Fruit fly (Drosophila melanogaster) whole organism, embryonic: Measurements from ENCODE around the gene Cpr65Au.

Source experiments
- Atf3 ChIP-seq: fragments of 200-800 bp; sonication (Bioruptor generic); optimal IDR thresholded peaks from 3 replicates; lab custom pipeline; 2016; ENCODE audit warnings: missing biosample characterization, missing genetic modification characterization
- B-H2 ChIP-seq: fragments of 200-800 bp; sonication (Bioruptor generic); optimal IDR thresholded peaks from 2 replicates; lab custom pipeline; 2018; ENCODE audit warnings: missing biosample characterization, mild to moderate bottlenecking, missing genetic modification characterization
- Bdp1 ChIP-seq: fragments of 200-800 bp; sonication (Bioruptor generic); optimal IDR thresholded peaks from 3 replicates; lab custom pipeline; 2016; ENCODE audit warnings: missing biosample characterization, missing genetic modification characterization
- Blimp-1 ChIP-seq: fragments of 200-800 bp; sonication (Bioruptor generic); optimal IDR thresholded peaks from 3 replicates; lab custom pipeline; 2018; ENCODE audit warnings: missing biosample characterization, missing genetic modification characterization, mild to moderate bottlenecking, moderate library complexity, missing genetic modification reagents
- Bteb2 ChIP-seq: fragments of 200-800 bp; sonication (Bioruptor generic); optimal IDR thresholded peaks from 2 replicates; lab custom pipeline; 2016; ENCODE audit warnings: missing biosample characterization, missing genetic modification characterization
- CG10462 ChIP-seq: fragments of 200-800 bp; sonication (Bioruptor generic); optimal IDR thresholded peaks from 2 replicates; lab custom pipeline; 2016; ENCODE audit warnings: missing biosample characterization, missing genetic modification characterization
- CG10565 ChIP-seq: fragments of 200-800 bp; sonication (Bioruptor generic); optimal IDR thresholded peaks from 3 replicates; lab custom pipeline; 2016; ENCODE audit warnings: missing biosample characterization, mild to moderate bottlenecking, missing genetic modification characterization
- CG10959 ChIP-seq: fragments of 200-800 bp; sonication (Bioruptor generic); IDR thresholded peaks from 2 replicates; pipeline ENCODE4 v1.3.6; 2022; ENCODE audit warnings: missing biosample characterization, missing genetic modification characterization
- CG11085 ChIP-seq: fragments of 200-800 bp; sonication (Bioruptor generic); IDR thresholded peaks from 2 replicates; pipeline ENCODE4 v1.3.6; 2022; ENCODE audit warnings: missing biosample characterization, missing genetic modification characterization
- CG11560 ChIP-seq: fragments of 200-800 bp; sonication (Bioruptor generic); IDR thresholded peaks from 3 replicates; pipeline ENCODE4 v1.3.6; 2022; ENCODE audit warnings: missing biosample characterization, missing genetic modification characterization
- CG11695 ChIP-seq: fragments of 200-800 bp; sonication (Bioruptor generic); IDR thresholded peaks from 3 replicates; pipeline ENCODE4 v1.3.6; 2022; ENCODE audit warnings: missing biosample characterization, missing genetic modification characterization
- CG15514 ChIP-seq: fragments of 200-800 bp; sonication (Bioruptor generic); optimal IDR thresholded peaks from 3 replicates; lab custom pipeline; 2017; ENCODE audit warnings: missing biosample characterization, missing genetic modification characterization, mild to moderate bottlenecking, moderate library complexity, missing genetic modification reagents
- CG17359 ChIP-seq: fragments of 200-800 bp; sonication (Bioruptor generic); optimal IDR thresholded peaks from 3 replicates; lab custom pipeline; 2018; ENCODE audit warnings: missing biosample characterization, mild to moderate bottlenecking, missing genetic modification characterization, moderate library complexity
- CG17802 ChIP-seq: fragments of 200-800 bp; sonication (Bioruptor generic); optimal IDR thresholded peaks from 2 replicates; lab custom pipeline; 2018; ENCODE audit warnings: missing biosample characterization, mild to moderate bottlenecking, missing genetic modification characterization, moderate library complexity
- CG31224 ChIP-seq: fragments of 200-800 bp; sonication (Bioruptor generic); IDR thresholded peaks from 2 replicates; pipeline ENCODE4 v1.3.6; 2022; ENCODE audit warnings: missing biosample characterization, missing genetic modification characterization
- CG31441 ChIP-seq: fragments of 200-800 bp; sonication (Bioruptor generic); IDR thresholded peaks from 2 replicates; pipeline ENCODE4 v1.3.6; 2022; ENCODE audit warnings: missing biosample characterization, missing genetic modification characterization
- CG3726 ChIP-seq: fragments of 200-800 bp; sonication (Bioruptor generic); IDR thresholded peaks from 3 replicates; pipeline ENCODE4, ENCODE4 v1.3.6; 2022; ENCODE audit warnings: missing biosample characterization, missing genetic modification characterization
- CG4854 ChIP-seq: fragments of 200-800 bp; sonication (Bioruptor generic); optimal IDR thresholded peaks from 2 replicates; lab custom pipeline; 2016; ENCODE audit warnings: missing biosample characterization, missing genetic modification characterization, inconsistent platforms
- CG6175 ChIP-seq: fragments of 200-800 bp; sonication (Bioruptor generic); IDR thresholded peaks from 3 replicates; pipeline ENCODE4 v1.3.6; 2022; ENCODE audit warnings: missing biosample characterization, missing genetic modification characterization
- CG7556 ChIP-seq: fragments of 200-800 bp; sonication (Bioruptor generic); optimal IDR thresholded peaks from 2 replicates; lab custom pipeline; 2017; ENCODE audit warnings: missing biosample characterization, mild to moderate bottlenecking, missing genetic modification characterization
- CG7745 ChIP-seq: fragments of 200-800 bp; sonication (Bioruptor generic); optimal IDR thresholded peaks from 2 replicates; lab custom pipeline; 2018; ENCODE audit warnings: missing biosample characterization, mild to moderate bottlenecking, missing genetic modification characterization, moderate library complexity
- CG9727 ChIP-seq: fragments of 200-800 bp; sonication (Bioruptor generic); optimal IDR thresholded peaks from 3 replicates; lab custom pipeline; 2017; ENCODE audit warnings: missing biosample characterization, mild to moderate bottlenecking, missing genetic modification characterization
- Deaf1 ChIP-seq: fragments of 200-800 bp; optimal IDR thresholded peaks from 3 replicates; lab custom pipeline; 2019; ENCODE audit warnings: missing biosample characterization, mild to moderate bottlenecking, missing genetic modification characterization, moderate library complexity
- Dll ChIP-seq: fragments of 200-800 bp; sonication (Bioruptor generic); IDR thresholded peaks from 4 replicates; pipeline ENCODE4 v1.3.6; 2022; ENCODE audit warnings: missing biosample characterization, missing genetic modification characterization; ENCODE audit not compliant: partially characterized antibody
- Fer3 ChIP-seq: fragments of 200-800 bp; sonication (Bioruptor generic); optimal IDR thresholded peaks from 2 replicates; lab custom pipeline; 2018; ENCODE audit warnings: missing biosample characterization, mild to moderate bottlenecking, missing genetic modification characterization, moderate library complexity
- HLH4C ChIP-seq: fragments of 200-800 bp; sonication (Bioruptor generic); IDR thresholded peaks from 3 replicates; pipeline ENCODE4 v1.3.6; 2022; ENCODE audit warnings: missing biosample characterization, missing genetic modification characterization; ENCODE audit not compliant: partially characterized antibody
- Hr78 ChIP-seq, 2 experiments: fragments of 200-800 bp in 1 of 2; fragments of >200 bp in 1 of 2; sonication (Bioruptor generic) in 1 of 2; optimal IDR thresholded peaks; 2 replicates each; lab custom pipeline; 2017 to 2019; ENCODE audit warnings: missing biosample characterization in 2 of 2, missing genetic modification characterization in 2 of 2, mild to moderate bottlenecking in 1 of 2, moderate library complexity in 1 of 2
- MBD-R2 ChIP-seq: fragments of 200-800 bp; sonication (Bioruptor generic); IDR thresholded peaks from 2 replicates; pipeline ENCODE4 v1.3.6; 2022; ENCODE audit warnings: missing biosample characterization, missing genetic modification characterization
- MTF-1 ChIP-seq: fragments of 200-800 bp; sonication (Bioruptor generic); optimal IDR thresholded peaks from 2 replicates; lab custom pipeline; 2018; ENCODE audit warnings: missing biosample characterization, mild to moderate bottlenecking, missing genetic modification characterization, borderline replicate concordance
- NK7.1 ChIP-seq: fragments of 200-800 bp; sonication (Bioruptor generic); optimal IDR thresholded peaks from 3 replicates; lab custom pipeline; 2016; ENCODE audit warnings: missing biosample characterization, missing genetic modification characterization
- Rfx ChIP-seq: fragments of 200-800 bp; sonication (Bioruptor generic); IDR thresholded peaks from 2 replicates; pipeline ENCODE4 v1.3.6; 2022; ENCODE audit warnings: missing biosample characterization, missing genetic modification characterization
- Scr ChIP-seq: fragments of 200-800 bp; sonication (Bioruptor generic); IDR thresholded peaks from 2 replicates; pipeline ENCODE4 v1.3.6; 2022; ENCODE audit warnings: missing biosample characterization, missing genetic modification characterization; ENCODE audit not compliant: partially characterized antibody
- Side ChIP-seq: fragments of 200-800 bp; sonication (Bioruptor generic); optimal IDR thresholded peaks from 2 replicates; lab custom pipeline; 2016; ENCODE audit warnings: missing biosample characterization, missing genetic modification characterization
- Ssrp ChIP-seq: fragments of 200-800 bp; sonication (Bioruptor generic); optimal IDR thresholded peaks from 2 replicates; lab custom pipeline; 2018; ENCODE audit warnings: missing biosample characterization, mild to moderate bottlenecking, missing genetic modification characterization, moderate library complexity
- Usf ChIP-seq: fragments of 200-800 bp; sonication (Bioruptor generic); optimal IDR thresholded peaks from 2 replicates; lab custom pipeline; 2017; ENCODE audit warnings: missing genotype, missing biosample characterization, missing genetic modification characterization
- ac ChIP-seq: fragments of 200-800 bp; sonication (Bioruptor generic); optimal IDR thresholded peaks from 3 replicates; lab custom pipeline; 2017; ENCODE audit warnings: missing biosample characterization, mild to moderate bottlenecking, missing genetic modification characterization
- chm ChIP-seq: fragments of 200-800 bp; sonication (Bioruptor generic); IDR thresholded peaks from 2 replicates; pipeline ENCODE4 v1.3.6; 2022; ENCODE audit warnings: missing biosample characterization, missing genetic modification characterization
- exex ChIP-seq: fragments of 200-800 bp; sonication (Bioruptor generic); optimal IDR thresholded peaks from 4 replicates; lab custom pipeline; 2018; ENCODE audit warnings: missing biosample characterization, mild to moderate bottlenecking, missing genetic modification characterization, moderate library complexity
- fru ChIP-seq: fragments of >200 bp; optimal IDR thresholded peaks from 2 replicates; lab custom pipeline; 2017
- gro ChIP-seq: fragments of 200-800 bp; sonication (Bioruptor generic); optimal IDR thresholded peaks from 2 replicates; lab custom pipeline; 2016; ENCODE audit warnings: missing biosample characterization, missing genetic modification characterization
- jing ChIP-seq: fragments of 200-800 bp; sonication (Bioruptor generic); optimal IDR thresholded peaks from 2 replicates; lab custom pipeline; 2018; ENCODE audit warnings: missing biosample characterization, mild to moderate bottlenecking, missing genetic modification characterization
- lbe ChIP-seq: fragments of 200-800 bp; sonication (Bioruptor generic); optimal IDR thresholded peaks from 2 replicates; lab custom pipeline; 2016; ENCODE audit warnings: missing biosample characterization, mild to moderate bottlenecking, missing genetic modification characterization
- phol ChIP-seq: fragments of 200-800 bp; sonication (Bioruptor generic); optimal IDR thresholded peaks from 3 replicates; lab custom pipeline; 2018; ENCODE audit warnings: missing biosample characterization, mild to moderate bottlenecking, missing genetic modification characterization, moderate library complexity
- row ChIP-seq: fragments of 200-800 bp; sonication (Bioruptor generic); IDR thresholded peaks from 3 replicates; pipeline ENCODE4 v1.3.6; 2022; ENCODE audit warnings: missing biosample characterization, missing genetic modification characterization
- sc ChIP-seq, 3 experiments: fragments of >200 bp in 2 of 3; fragments of 200-800 bp in 1 of 3; sonication (Bioruptor generic) in 1 of 3; optimal IDR thresholded peaks; 2 replicates in 2 of 3; 3 replicates in 1 of 3; lab custom pipeline; 2017; ENCODE audit warnings: mild to moderate bottlenecking in 1 of 3, missing biosample characterization in 1 of 3, missing genetic modification characterization in 1 of 3, missing genetic modification reagents in 1 of 3
- sens ChIP-seq: fragments of 200-800 bp; sonication (Bioruptor generic); peaks from one replicate; lab custom pipeline; 2016; ENCODE audit warnings: missing biosample characterization, missing genetic modification characterization
- seq ChIP-seq: fragments of 200-800 bp; sonication (Bioruptor generic); IDR thresholded peaks from 2 replicates; pipeline ENCODE4 v1.3.6; 2022; ENCODE audit warnings: missing biosample characterization, missing genetic modification characterization
- twi ChIP-seq: fragments of 200-800 bp; optimal IDR thresholded peaks from 2 replicates; lab custom pipeline; 2019; ENCODE audit warnings: missing biosample characterization, mild to moderate bottlenecking, missing genetic modification characterization, moderate library complexity
- vnd ChIP-seq: fragments of 200-800 bp; sonication (Bioruptor generic); IDR thresholded peaks from 3 replicates; pipeline ENCODE4 v1.3.6; 2022; ENCODE audit warnings: missing biosample characterization, missing genetic modification characterization; ENCODE audit not compliant: partially characterized antibody
- wor ChIP-seq: fragments of 200-800 bp; sonication (Bioruptor generic); IDR thresholded peaks from 2 replicates; pipeline ENCODE4 v1.3.6; 2022; ENCODE audit warnings: missing biosample characterization, missing genetic modification characterization
- zfh2 ChIP-seq: fragments of 200-800 bp; sonication (Bioruptor generic); optimal IDR thresholded peaks from 2 replicates; lab custom pipeline; 2016; ENCODE audit warnings: missing biosample characterization, missing genetic modification characterization

The Cpr65Au gene

DNA sequence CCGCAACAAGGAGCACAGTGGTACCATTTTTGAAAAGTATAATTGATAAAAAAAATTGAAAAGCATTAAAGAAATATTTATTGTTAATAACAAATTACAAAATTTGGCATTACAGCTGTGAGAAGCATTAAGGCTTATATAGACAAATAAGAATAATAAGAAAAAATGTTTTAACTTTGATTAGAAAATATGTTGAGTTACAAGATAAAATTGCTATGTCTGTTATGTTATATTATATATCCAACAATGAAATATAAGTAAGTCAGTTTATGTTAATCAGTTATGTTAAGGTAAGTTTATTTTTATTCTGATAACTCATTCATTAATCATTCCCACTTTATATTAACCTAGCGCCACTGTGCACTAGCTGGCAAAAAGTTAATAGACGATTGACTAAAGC, 28.0 kb upstream of the Cpr65Au start (continued):
- TF ChIP-seq Scr (GFP tag; lab: Robert Waterston, UW), result no peak
- TF ChIP-seq CG11085 (GFP tag; lab: Robert Waterston, UW), result no peak
- no peak for TF ChIP-seq CG11560 (tag; lab: Robert Waterston, UW)
- no peak for TF ChIP-seq Usf (GFP tag; lab: Kevin White, UChicago)
- TF ChIP-seq Deaf1 (tag; lab: Kevin White, UChicago), result peak; percentile 1
- peak; percentile 55 for TF ChIP-seq sens
- no peak for TF ChIP-seq CG31224 (GFP tag; lab: Robert Waterston, UW)
- TF ChIP-seq MBD-R2 (GFP tag; lab: Robert Waterston, UW), result no peak
- no peak for TF ChIP-seq zfh2 (GFP tag; lab: Kevin White, UChicago)
- no peak for TF ChIP-seq CG4854 (GFP tag; lab: Kevin White, UChicago)
- TF ChIP-seq seq (GFP tag; lab: Robert Waterston, UW), result no peak
- no peak for TF ChIP-seq vnd (GFP tag; lab: Robert Waterston, UW)
- TF ChIP-seq Dll (GFP tag; lab: Robert Waterston, UW), result no peak
- TF ChIP-seq Blimp-1 (GFP tag; lab: Kevin White, UChicago), result peak; percentile 40
- TF ChIP-seq CG7745 (tag; lab: Kevin White, UChicago), result no peak
- no peak for TF ChIP-seq CG10462 (GFP tag; lab: Kevin White, UChicago)
- TF ChIP-seq chm, result no peak
- TF ChIP-seq Bteb2 (GFP tag; lab: Kevin White, UChicago), result no peak
- no peak for TF ChIP-seq twi (tag; lab: Kevin White, UChicago)
- peak; percentile 43 for TF ChIP-seq CG7556 (GFP tag; lab: Kevin White, UChicago)
- TF ChIP-seq CG3726 (GFP tag; lab: Robert Waterston, UW), result no peak
- no peak for TF ChIP-seq CG10565
- TF ChIP-seq fru (lab: Kevin White, UChicago), result no peak
- TF ChIP-seq Fer3 (tag; lab: Kevin White, UChicago), result no peak
- TF ChIP-seq CG10959 (GFP tag; lab: Robert Waterston, UW), result no peak
- no peak for TF ChIP-seq lbe
- TF ChIP-seq exex, result no peak
- no peak for TF ChIP-seq NK7.1
- TF ChIP-seq MTF-1 (GFP tag; lab: Kevin White, UChicago), result no peak
- TF ChIP-seq Ssrp, result peak; percentile 33
- peak; percentile 23 for TF ChIP-seq CG9727 (GFP tag; lab: Kevin White, UChicago)
- TF ChIP-seq Atf3 (GFP tag; lab: Kevin White, UChicago), result no peak
- TF ChIP-seq Bdp1 (GFP tag; lab: Kevin White, UChicago), result no peak
- no peak for TF ChIP-seq wor
- peak; percentile 2 for TF ChIP-seq CG17359 (tag; lab: Kevin White, UChicago)
- TF ChIP-seq row (GFP tag; lab: Robert Waterston, UW), result 0 out of 3 replicates have a peak, but pooled peaks have one; percentile 20
- no peak for TF ChIP-seq B-H2 (GFP tag; lab: Kevin White, UChicago)
- no peak for TF ChIP-seq gro (GFP tag; lab: Kevin White, UChicago)
- TF ChIP-seq phol (tag; lab: Kevin White, UChicago), result peak; percentile 39
- TF ChIP-seq HLH4C (GFP tag; lab: Robert Waterston, UW), result no peak
- TF ChIP-seq jing, result no peak
- TF ChIP-seq ac (GFP tag; lab: Kevin White, UChicago), result no peak
- TF ChIP-seq CG15514 (GFP tag; lab: Kevin White, UChicago), result no peak
- peak; percentile 59 for TF ChIP-seq CG31441 (GFP tag; lab: Robert Waterston, UW)
- TF ChIP-seq Side, result no peak
- TF ChIP-seq Rfx (GFP tag; lab: Robert Waterston, UW), result no peak
- no peak for TF ChIP-seq sc (optimal IDR thresholded peaks at IDR 0.05; lab: Kevin White, UChicago)
- TF ChIP-seq sc (GFP tag; optimal IDR thresholded peaks at IDR 0.05; lab: Kevin White, UChicago), result no peak
- TF ChIP-seq Hr78 (GFP tag; optimal IDR thresholded peaks at IDR 0.05; lab: Kevin White, UChicago), result no peak
- no peak for TF ChIP-seq CG11695 (GFP tag; lab: Robert Waterston, UW)
- no peak for TF ChIP-seq CG6175 (GFP tag; lab: Robert Waterston, UW)
- no peak for TF ChIP-seq CG17802 (tag; lab: Kevin White, UChicago)
